Worm (Caenorhabditis elegans) whole organism, mixed stage, embryonic: Measurements from ENCODE around the gene clec-50.

Source experiments
- ceh-83 ChIP-seq: fragments of 200-800 bp; sonication (Bioruptor generic); optimal IDR thresholded peaks from 2 replicates; lab custom pipeline; 2018; ENCODE audit warnings: mild to moderate bottlenecking, missing genetic modification characterization, missing compliant biosample characterization
- elt-1 ChIP-seq: sonication (generic microtip); optimal IDR thresholded peaks from 2 replicates; lab custom pipeline; 2017; ENCODE audit warnings: missing genetic modification characterization, mild to moderate bottlenecking, missing compliant biosample characterization, antibody characterized with exemption, moderate library complexity, borderline replicate concordance; ENCODE audit not compliant: insufficient read depth
- elt-3 ChIP-seq: fragments of 150-350 bp; optimal IDR thresholded peaks from 2 replicates; lab custom pipeline; 2014; ENCODE audit warnings: missing biosample characterization, missing genetic modification characterization
- ham-2 ChIP-seq: fragments of 200-800 bp; sonication (Bioruptor generic); optimal IDR thresholded peaks from 2 replicates; lab custom pipeline; 2018; ENCODE audit warnings: mild to moderate bottlenecking, missing genetic modification characterization, missing compliant biosample characterization
- lin-13 ChIP-seq: fragments of 150-350 bp; optimal IDR thresholded peaks from 2 replicates; lab custom pipeline; 2014; ENCODE audit warnings: missing biosample characterization, missing genetic modification characterization
- mep-1 ChIP-seq: fragments of 150-350 bp; optimal IDR thresholded peaks from 2 replicates; lab custom pipeline; 2017; ENCODE audit warnings: missing biosample characterization, missing genetic modification reagents, missing genetic modification characterization, inconsistent platforms
- nhr-12 ChIP-seq: fragments of 150-350 bp; optimal IDR thresholded peaks from 2 replicates; lab custom pipeline; 2014; ENCODE audit warnings: missing biosample characterization, missing genetic modification characterization
- nhr-2 ChIP-seq: fragments of 150-350 bp; optimal IDR thresholded peaks from 2 replicates; lab custom pipeline; 2014; ENCODE audit warnings: missing biosample characterization, missing genetic modification characterization
- nhr-28 ChIP-seq: fragments of 150-350 bp; optimal IDR thresholded peaks from 2 replicates; lab custom pipeline; 2014; ENCODE audit warnings: missing biosample characterization, missing genetic modification characterization
- pha-4 ChIP-seq: fragments of 150-350 bp; optimal IDR thresholded peaks from 2 replicates; lab custom pipeline; 2018; ENCODE audit warnings: missing biosample characterization, missing genetic modification reagents, missing genetic modification characterization
- snpc-4 ChIP-seq: fragments of 150-350 bp; optimal IDR thresholded peaks from 2 replicates; lab custom pipeline; 2014; ENCODE audit warnings: missing biosample characterization, missing genetic modification characterization
- sptf-1 ChIP-seq: sonication (generic microtip); optimal IDR thresholded peaks from 2 replicates; lab custom pipeline; 2017; ENCODE audit warnings: mild to moderate bottlenecking, missing genetic modification characterization, moderate library complexity, missing compliant biosample characterization
- unc-62 ChIP-seq: fragments of 150-350 bp; optimal IDR thresholded peaks from 2 replicates; lab custom pipeline; 2014; ENCODE audit warnings: missing biosample characterization, missing genetic modification reagents, missing genetic modification characterization
- ztf-11 ChIP-seq: fragments of 150-350 bp; optimal IDR thresholded peaks from 2 replicates; lab custom pipeline; 2014; ENCODE audit warnings: missing biosample characterization, missing genetic modification characterization

DNA sequence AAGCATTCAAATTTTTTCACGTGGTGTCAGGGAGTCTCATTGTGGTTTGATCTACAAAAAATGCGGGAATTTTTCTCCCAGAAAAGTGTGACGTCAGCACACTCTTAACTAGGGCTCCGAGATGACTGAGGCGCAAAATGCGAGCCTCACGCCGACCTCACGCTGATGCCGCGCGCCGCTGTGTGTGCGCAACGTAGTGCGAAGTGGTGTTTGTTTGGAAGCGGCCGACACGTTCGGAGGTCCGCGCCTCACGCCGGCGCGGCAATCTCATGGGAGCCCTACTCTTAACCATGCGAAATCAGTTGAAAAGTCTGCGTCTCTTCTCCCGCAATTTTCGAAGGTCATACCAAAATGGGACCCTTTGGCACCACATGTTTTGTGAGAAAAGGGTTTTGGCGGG, 35.1 kb upstream of the clec-50 start:
- TF ChIP-seq elt-3 (tag; lab: Kevin White, UChicago), result no peak
- no peak for TF ChIP-seq lin-13 (tag; lab: Kevin White, UChicago)
- no peak for TF ChIP-seq elt-1 (tag; lab: Kevin White, UChicago)
- TF ChIP-seq ceh-83 (GFP tag; lab: Kevin White, UChicago), result no peak
- no peak for TF ChIP-seq ztf-11
- TF ChIP-seq nhr-12 (tag; lab: Kevin White, UChicago), result no peak
- no peak for TF ChIP-seq unc-62
- TF ChIP-seq snpc-4 (tag; lab: Kevin White, UChicago), result no peak
- TF ChIP-seq nhr-28, result no peak
- no peak for TF ChIP-seq mep-1 (tag; lab: Kevin White, UChicago)
- TF ChIP-seq pha-4, result no peak
- TF ChIP-seq sptf-1 (tag; lab: Kevin White, UChicago), result no peak
- TF ChIP-seq ham-2 (GFP tag; lab: Kevin White, UChicago), result no peak
- TF ChIP-seq nhr-2 (tag; lab: Kevin White, UChicago), result no peak
